Worm (Caenorhabditis elegans) whole organism, L4/young adult: ENCODE data around the gene nex-4.

Experiments
- W03F9.2 ChIP-seq: fragments of 150-350 bp; optimal IDR thresholded peaks from 2 replicates; lab custom pipeline; 2014; ENCODE audit warnings: missing biosample characterization, missing genetic modification characterization
- dao-5 ChIP-seq: sonication (generic microtip); optimal IDR thresholded peaks from 2 replicates; lab custom pipeline; 2016; ENCODE audit warnings: missing genotype, missing genetic modification characterization, moderate library complexity, missing compliant biosample characterization
- him-1 ChIP-seq: sonication (generic microtip); optimal IDR thresholded peaks from 2 replicates; lab custom pipeline; 2016; ENCODE audit warnings: missing genotype, missing genetic modification reagents, missing genetic modification characterization, missing compliant biosample characterization

- TF ChIP-seq him-1: no peak
- no peak for TF ChIP-seq dao-5
- TF ChIP-seq W03F9.2 (tag; lab: Kevin White, UChicago): no peak
These were observed 13.1 kb downstream of the nex-4 start for ce11 chrV:4864330-4864729.
